Fruit fly (Drosophila melanogaster): ENCODE results near the gene Saf-B.

Gene Saf-B

dm6 chr3R:24825548-24825947, 8.3 kb downstream of the Saf-B start, which contains the start of gene niki:
niki (minus strand) TSS chr3R:24825648.
- TF ChIP-seq CG11617 (GFP tag; optimal IDR thresholded peaks at IDR 0.05), result no peak
- TF ChIP-seq Mnt (GFP tag; optimal IDR thresholded peaks at IDR 0.05), result no peak
- TF ChIP-seq toe (GFP tag; optimal IDR thresholded peaks at IDR 0.05), result no peak
- no peak for TF ChIP-seq pad (GFP tag; optimal IDR thresholded peaks at IDR 0.05)
- TF ChIP-seq CG5204 (GFP tag; optimal IDR thresholded peaks at IDR 0.05), result no peak
- no peak for TF ChIP-seq CG14711 (tag; optimal IDR thresholded peaks at IDR 0.05)
- no peak for TF ChIP-seq kay (GFP tag; ENCODE audit: borderline replicate concordance)
- no peak for TF ChIP-seq Hr96 (GFP tag; optimal IDR thresholded peaks at IDR 0.05)
- TF ChIP-seq CG7045 (GFP tag; optimal IDR thresholded peaks at IDR 0.05), result no peak
- TF ChIP-seq CG7101 (tag; optimal IDR thresholded peaks at IDR 0.05), result no peak
- TF ChIP-seq tj (GFP tag; optimal IDR thresholded peaks at IDR 0.05), result no peak
- TF ChIP-seq bab1 (GFP tag; optimal IDR thresholded peaks at IDR 0.05), result no peak
- TF ChIP-seq Clk (GFP tag; optimal IDR thresholded peaks at IDR 0.05), result no peak
- no peak for TF ChIP-seq cic (GFP tag; optimal IDR thresholded peaks at IDR 0.05)

- no peak for TF ChIP-seq pad (GFP tag; optimal IDR thresholded peaks at IDR 0.05)
- TF ChIP-seq CG12768 (GFP tag; optimal IDR thresholded peaks at IDR 0.05), result no peak
- no peak for TF ChIP-seq CG11617 (GFP tag; optimal IDR thresholded peaks at IDR 0.05)
- TF ChIP-seq kay (GFP tag; ENCODE audit: borderline replicate concordance), result peak; percentile 35
Measured at dm6 chr3R:24828234-24828633, 11.0 kb downstream of the Saf-B start, which contains the start of gene RabX4. RabX4 (minus strand) TSS chr3R:24828409.

- TF ChIP-seq pad (GFP tag; optimal IDR thresholded peaks at IDR 0.05), result peak; percentile 36
- peak; percentile 67 for TF ChIP-seq CG14711 (tag; optimal IDR thresholded peaks at IDR 0.05)
- TF ChIP-seq Hr96 (GFP tag; optimal IDR thresholded peaks at IDR 0.05), result no peak
- TF ChIP-seq cnc (optimal IDR thresholded peaks at IDR 0.05), result no peak
- TF ChIP-seq CG7101 (tag; optimal IDR thresholded peaks at IDR 0.05), result peak; percentile 67
- TF ChIP-seq CG12768 (GFP tag; optimal IDR thresholded peaks at IDR 0.05), result no peak
- peak; percentile 41 for TF ChIP-seq CG7045 (GFP tag; optimal IDR thresholded peaks at IDR 0.05)
- peak; percentile 67 for TF ChIP-seq CG1620 (GFP tag; optimal IDR thresholded peaks at IDR 0.05)
- peak; percentile 37 for TF ChIP-seq CG33017 (tag; optimal IDR thresholded peaks at IDR 0.05)
- TF ChIP-seq ovo (GFP tag; optimal IDR thresholded peaks at IDR 0.05), result peak; percentile 46
- no peak for TF ChIP-seq cic (GFP tag; optimal IDR thresholded peaks at IDR 0.05)
- peak; percentile 35 for TF ChIP-seq tj (GFP tag; optimal IDR thresholded peaks at IDR 0.05)
- peak; percentile 76 for TF ChIP-seq bab1 (GFP tag; optimal IDR thresholded peaks at IDR 0.05)
- TF ChIP-seq Clk (GFP tag; optimal IDR thresholded peaks at IDR 0.05), result no peak
- TF ChIP-seq toe (GFP tag; optimal IDR thresholded peaks at IDR 0.05), result peak; percentile 71
- peak; percentile 40 for TF ChIP-seq CG5204 (GFP tag; optimal IDR thresholded peaks at IDR 0.05)
- peak; percentile 62 for TF ChIP-seq kay (GFP tag; ENCODE audit: borderline replicate concordance)
- TF ChIP-seq Mnt (GFP tag; optimal IDR thresholded peaks at IDR 0.05), result peak; percentile 25
- TF ChIP-seq Crg-1 (GFP tag; optimal IDR thresholded peaks at IDR 0.05), result peak; percentile 14
- peak; percentile 54 for TF ChIP-seq CG11617 (GFP tag; optimal IDR thresholded peaks at IDR 0.05)
Measured at dm6 chr3R:24829887-24830351, 12.7 kb downstream of the Saf-B start, which contains the start of the genes Kaz and CG43273. Kaz (minus strand) TSS chr3R:24829959. CG43273 (plus strand) TSS chr3R:24830301.

dm6 chr3R:24833652-24834051, 16.4 kb downstream of the Saf-B start, which contains the start of gene sosie:
sosie (plus strand) TSS chr3R:24833952.
- no peak for TF ChIP-seq Hr96 (GFP tag; optimal IDR thresholded peaks at IDR 0.05)
- no peak for TF ChIP-seq cic (GFP tag; optimal IDR thresholded peaks at IDR 0.05)
- no peak for TF ChIP-seq cnc (optimal IDR thresholded peaks at IDR 0.05)
- no peak for TF ChIP-seq kay (GFP tag; ENCODE audit: borderline replicate concordance)
- TF ChIP-seq CG14711 (tag; optimal IDR thresholded peaks at IDR 0.05), result no peak
- no peak for TF ChIP-seq CG33017 (tag; optimal IDR thresholded peaks at IDR 0.05)
- TF ChIP-seq toe (GFP tag; optimal IDR thresholded peaks at IDR 0.05), result no peak
- no peak for TF ChIP-seq CG1620 (GFP tag; optimal IDR thresholded peaks at IDR 0.05)
- TF ChIP-seq CG7101 (tag; optimal IDR thresholded peaks at IDR 0.05), result no peak
- no peak for TF ChIP-seq Clk (GFP tag; optimal IDR thresholded peaks at IDR 0.05)
- no peak for TF ChIP-seq CG5204 (GFP tag; optimal IDR thresholded peaks at IDR 0.05)
- TF ChIP-seq ovo (GFP tag; optimal IDR thresholded peaks at IDR 0.05), result no peak
- no peak for TF ChIP-seq pad (GFP tag; optimal IDR thresholded peaks at IDR 0.05)
- TF ChIP-seq CG12768 (GFP tag; optimal IDR thresholded peaks at IDR 0.05), result no peak
- TF ChIP-seq tj (GFP tag; optimal IDR thresholded peaks at IDR 0.05), result no peak
- no peak for TF ChIP-seq CG11617 (GFP tag; optimal IDR thresholded peaks at IDR 0.05)
- TF ChIP-seq bab1 (GFP tag; optimal IDR thresholded peaks at IDR 0.05), result no peak
- TF ChIP-seq Mnt (GFP tag; optimal IDR thresholded peaks at IDR 0.05), result no peak

- TF ChIP-seq Hr96 (GFP tag; optimal IDR thresholded peaks at IDR 0.05) (no peak), kay (GFP tag; ENCODE audit: borderline replicate concordance) (no peak), CG7045 (GFP tag; optimal IDR thresholded peaks at IDR 0.05) (no peak), CG11617 (GFP tag; optimal IDR thresholded peaks at IDR 0.05) (no peak), CG1620 (GFP tag; optimal IDR thresholded peaks at IDR 0.05) (no peak), CG33017 (tag; optimal IDR thresholded peaks at IDR 0.05) (no peak), CG5204 (GFP tag; optimal IDR thresholded peaks at IDR 0.05) (no peak), Mnt (GFP tag; optimal IDR thresholded peaks at IDR 0.05) (no peak), ovo (GFP tag; optimal IDR thresholded peaks at IDR 0.05) (no peak)
Measured at dm6 chr3R:24841063-24841462, 23.8 kb downstream of the Saf-B start, which contains the start of gene CG33658. CG33658 (minus strand) TSS chr3R:24841163.

dm6 chr3R:24841635-24842034, 24.4 kb downstream of the Saf-B start, which contains the start of gene Esp:
Esp (plus strand) TSS chr3R:24841935.
- TF ChIP-seq Mnt (GFP tag; optimal IDR thresholded peaks at IDR 0.05), result no peak
- no peak for TF ChIP-seq CG1620 (GFP tag; optimal IDR thresholded peaks at IDR 0.05)
- TF ChIP-seq CG7101 (tag; optimal IDR thresholded peaks at IDR 0.05), result no peak
- TF ChIP-seq Clk (GFP tag; optimal IDR thresholded peaks at IDR 0.05), result no peak
